Fruit fly (Drosophila melanogaster) whole organism, embryonic: ENCODE data around the gene CG14280.

ENCODE experiments used
- Aef1 ChIP-seq: fragments of 200-800 bp; sonication (Bioruptor generic); IDR thresholded peaks from 3 replicates; pipeline ENCODE4 v1.3.6; 2022; ENCODE audit warnings: missing biosample characterization, missing genetic modification characterization
- Awh ChIP-seq: fragments of 200-800 bp; sonication (Bioruptor generic); IDR thresholded peaks from 2 replicates; pipeline ENCODE4, ENCODE4 v1.3.6; 2022; ENCODE audit warnings: missing biosample characterization, missing genetic modification characterization
- CG10366 ChIP-seq: fragments of 200-800 bp; sonication (Bioruptor generic); IDR thresholded peaks from 2 replicates; pipeline ENCODE4 v1.3.6; 2022; ENCODE audit warnings: missing biosample characterization, missing genetic modification characterization
- CG10959 ChIP-seq: fragments of 200-800 bp; sonication (Bioruptor generic); IDR thresholded peaks from 2 replicates; pipeline ENCODE4 v1.3.6; 2022; ENCODE audit warnings: missing biosample characterization, missing genetic modification characterization
- CG11085 ChIP-seq: fragments of 200-800 bp; sonication (Bioruptor generic); IDR thresholded peaks from 2 replicates; pipeline ENCODE4 v1.3.6; 2022; ENCODE audit warnings: missing biosample characterization, missing genetic modification characterization
- CG11504 ChIP-seq: fragments of 200-800 bp; sonication (Bioruptor generic); optimal IDR thresholded peaks from 3 replicates; lab custom pipeline; 2019; ENCODE audit warnings: missing biosample characterization, mild to moderate bottlenecking, missing genetic modification characterization, moderate library complexity
- CG11695 ChIP-seq: fragments of 200-800 bp; sonication (Bioruptor generic); IDR thresholded peaks from 3 replicates; pipeline ENCODE4 v1.3.6; 2022; ENCODE audit warnings: missing biosample characterization, missing genetic modification characterization
- CG11723 ChIP-seq: fragments of 200-800 bp; sonication (Bioruptor generic); optimal IDR thresholded peaks from 2 replicates; lab custom pipeline; 2017; ENCODE audit warnings: missing biosample characterization, mild to moderate bottlenecking, missing genetic modification characterization
- CG12391 ChIP-seq: fragments of 200-800 bp; sonication (Bioruptor generic); optimal IDR thresholded peaks from 3 replicates; lab custom pipeline; 2018; ENCODE audit warnings: missing biosample characterization, mild to moderate bottlenecking, missing genetic modification characterization, moderate library complexity
- CG14710 ChIP-seq: fragments of 200-800 bp; sonication (Bioruptor generic); optimal IDR thresholded peaks from 3 replicates; lab custom pipeline; 2019; ENCODE audit warnings: missing biosample characterization, mild to moderate bottlenecking, missing genetic modification characterization, moderate library complexity
- CG1529 ChIP-seq: fragments of 200-800 bp; sonication (Bioruptor generic); optimal IDR thresholded peaks from 3 replicates; lab custom pipeline; 2018; ENCODE audit warnings: missing biosample characterization, missing genetic modification characterization
- CG16779 ChIP-seq: fragments of 200-800 bp; sonication (Bioruptor generic); IDR thresholded peaks from 2 replicates; pipeline ENCODE4 v1.3.6; 2022; ENCODE audit warnings: missing biosample characterization, missing genetic modification characterization
- CG17361 ChIP-seq: fragments of 200-800 bp; sonication (Bioruptor generic); IDR thresholded peaks from 3 replicates; pipeline ENCODE4 v1.3.6; 2022; ENCODE audit warnings: missing biosample characterization, missing genetic modification characterization
- CG18262 ChIP-seq: fragments of 200-800 bp; optimal IDR thresholded peaks from 3 replicates; lab custom pipeline; 2019; ENCODE audit warnings: missing biosample characterization, mild to moderate bottlenecking, missing genetic modification characterization, moderate library complexity
- CG2129 ChIP-seq: fragments of 200-800 bp; sonication (Bioruptor generic); IDR thresholded peaks from 2 replicates; pipeline ENCODE4 v1.3.6; 2022; ENCODE audit warnings: missing biosample characterization, missing genetic modification characterization; ENCODE audit not compliant: partially characterized antibody
- CG3726 ChIP-seq: fragments of 200-800 bp; sonication (Bioruptor generic); IDR thresholded peaks from 3 replicates; pipeline ENCODE4, ENCODE4 v1.3.6; 2022; ENCODE audit warnings: missing biosample characterization, missing genetic modification characterization
- CG4730 ChIP-seq: fragments of 200-800 bp; sonication (Bioruptor generic); IDR thresholded peaks from 2 replicates; pipeline ENCODE4 v1.3.6; 2022; ENCODE audit warnings: missing biosample characterization, missing genetic modification characterization
- CG6689 ChIP-seq: fragments of 200-800 bp; sonication (Bioruptor generic); IDR thresholded peaks from 2 replicates; pipeline ENCODE4 v1.3.6; 2022; ENCODE audit warnings: missing biosample characterization, missing genetic modification characterization
- CG7556 ChIP-seq: fragments of 200-800 bp; sonication (Bioruptor generic); optimal IDR thresholded peaks from 2 replicates; lab custom pipeline; 2017; ENCODE audit warnings: missing biosample characterization, mild to moderate bottlenecking, missing genetic modification characterization
- CG7928 ChIP-seq: fragments of 200-800 bp; sonication (Bioruptor generic); optimal IDR thresholded peaks from 2 replicates; lab custom pipeline; 2017; ENCODE audit warnings: missing biosample characterization, mild to moderate bottlenecking, missing genetic modification characterization
- CG8944 ChIP-seq: fragments of 200-800 bp; sonication (Bioruptor generic); optimal IDR thresholded peaks from 3 replicates; lab custom pipeline; 2016; ENCODE audit warnings: missing biosample characterization, missing genetic modification characterization
- CG9727 ChIP-seq: fragments of 200-800 bp; sonication (Bioruptor generic); optimal IDR thresholded peaks from 3 replicates; lab custom pipeline; 2017; ENCODE audit warnings: missing biosample characterization, mild to moderate bottlenecking, missing genetic modification characterization
- CG9932 ChIP-seq: fragments of 200-800 bp; sonication (Bioruptor generic); IDR thresholded peaks from 2 replicates; pipeline ENCODE4 v1.3.6; 2022; ENCODE audit warnings: missing biosample characterization, missing genetic modification characterization
- CTCF ChIP-seq: fragments of 200-800 bp; sonication (Bioruptor generic); optimal IDR thresholded peaks from 2 replicates; lab custom pipeline; 2017; ENCODE audit warnings: missing biosample characterization, mild to moderate bottlenecking, missing genetic modification characterization, moderate library complexity
- D ChIP-seq, 2 experiments: fragments of 200-800 bp in 1 of 2; fragments of >200 bp in 1 of 2; sonication (Bioruptor generic) in 1 of 2; optimal IDR thresholded peaks; 2 replicates in 1 of 2; 3 replicates in 1 of 2; lab custom pipeline; 2017; ENCODE audit warnings: mild to moderate bottlenecking in 1 of 2, missing biosample characterization in 1 of 2, missing genetic modification characterization in 1 of 2, missing genetic modification reagents in 1 of 2
- Dad ChIP-seq: fragments of 200-800 bp; sonication (Bioruptor generic); optimal IDR thresholded peaks from 3 replicates; lab custom pipeline; 2016; ENCODE audit warnings: missing biosample characterization, missing genetic modification characterization
- Drgx ChIP-seq: fragments of 200-800 bp; sonication (Bioruptor generic); IDR thresholded peaks from 2 replicates; pipeline ENCODE4 v1.3.6; 2022; ENCODE audit warnings: missing biosample characterization, missing genetic modification characterization
- E2f2 ChIP-seq: fragments of 200-800 bp; sonication (Bioruptor generic); IDR thresholded peaks from 2 replicates; pipeline ENCODE4 v1.3.6; 2022; ENCODE audit warnings: missing biosample characterization, missing genetic modification characterization
- Ets65A ChIP-seq: fragments of 200-800 bp; sonication (Bioruptor generic); peaks from one replicate; lab custom pipeline; 2016; ENCODE audit warnings: missing biosample characterization, missing genetic modification characterization
- Mad ChIP-seq: fragments of 200-800 bp; sonication (Bioruptor generic); optimal IDR thresholded peaks from 2 replicates; lab custom pipeline; 2016; ENCODE audit warnings: missing biosample characterization, missing genetic modification characterization
- Oli ChIP-seq: fragments of 200-800 bp; sonication (Bioruptor generic); optimal IDR thresholded peaks from 2 replicates; lab custom pipeline; 2018; ENCODE audit warnings: missing biosample characterization, mild to moderate bottlenecking, missing genetic modification characterization, moderate library complexity
- Ptx1 ChIP-seq: fragments of 200-800 bp; sonication (Bioruptor generic); IDR thresholded peaks from 2 replicates; pipeline ENCODE4 v1.3.6; 2022; ENCODE audit warnings: missing biosample characterization, missing genetic modification characterization
- Sox102F ChIP-seq: fragments of 200-800 bp; sonication (Bioruptor generic); optimal IDR thresholded peaks from 2 replicates; lab custom pipeline; 2018; ENCODE audit warnings: missing biosample characterization, mild to moderate bottlenecking, missing genetic modification characterization, moderate library complexity
- Sry-β ChIP-seq: fragments of 200-800 bp; sonication (Bioruptor generic); optimal IDR thresholded peaks from 2 replicates; lab custom pipeline; 2018; ENCODE audit warnings: missing biosample characterization, mild to moderate bottlenecking, missing genetic modification characterization, moderate library complexity
- br ChIP-seq: fragments of >200 bp; optimal IDR thresholded peaks from 2 replicates; lab custom pipeline; 2017
- croc ChIP-seq: fragments of 200-800 bp; sonication (Bioruptor generic); conservative IDR thresholded peaks from 3 replicates; pipeline ENCODE4 v1.3.6; 2022; ENCODE audit warnings: missing biosample characterization, missing genetic modification characterization
- dmrt11E ChIP-seq: fragments of 200-800 bp; sonication (Bioruptor generic); optimal IDR thresholded peaks from 3 replicates; lab custom pipeline; 2018; ENCODE audit warnings: missing biosample characterization, mild to moderate bottlenecking, missing genetic modification characterization, moderate library complexity
- gem ChIP-seq: fragments of 200-800 bp; sonication (Bioruptor generic); optimal IDR thresholded peaks from 2 replicates; lab custom pipeline; 2019; ENCODE audit warnings: missing biosample characterization, mild to moderate bottlenecking, missing genetic modification characterization, moderate library complexity
- jigr1 ChIP-seq: fragments of 200-800 bp; sonication (Bioruptor generic); IDR thresholded peaks from 3 replicates; pipeline ENCODE4 v1.3.6; 2022; ENCODE audit warnings: missing biosample characterization, missing genetic modification characterization
- row ChIP-seq: fragments of 200-800 bp; sonication (Bioruptor generic); IDR thresholded peaks from 3 replicates; pipeline ENCODE4 v1.3.6; 2022; ENCODE audit warnings: missing biosample characterization, missing genetic modification characterization
- sens ChIP-seq: fragments of 200-800 bp; sonication (Bioruptor generic); peaks from one replicate; lab custom pipeline; 2016; ENCODE audit warnings: missing biosample characterization, missing genetic modification characterization
- sisA ChIP-seq: fragments of 200-800 bp; sonication (Bioruptor generic); IDR thresholded peaks from 2 replicates; pipeline ENCODE4 v1.3.6; 2022; ENCODE audit warnings: missing biosample characterization, missing genetic modification characterization
- sr ChIP-seq: fragments of 200-800 bp; sonication (Bioruptor generic); IDR thresholded peaks from 3 replicates; pipeline ENCODE4 v1.3.6; 2022; ENCODE audit warnings: missing biosample characterization, missing genetic modification characterization
- tio ChIP-seq: fragments of 200-800 bp; sonication (Bioruptor generic); optimal IDR thresholded peaks from 2 replicates; lab custom pipeline; 2017; ENCODE audit warnings: missing biosample characterization, missing genetic modification characterization, inconsistent platforms
- tll ChIP-seq, 2 experiments: fragments of 200-800 bp in 1 of 2; fragments of >200 bp in 1 of 2; sonication (Bioruptor generic) in 1 of 2; optimal IDR thresholded peaks; 2 replicates each; lab custom pipeline; 2017 to 2019; ENCODE audit warnings: missing biosample characterization in 2 of 2, missing genetic modification characterization in 2 of 2, mild to moderate bottlenecking in 1 of 2, moderate library complexity in 1 of 2
- ttk ChIP-seq: fragments of 200-800 bp; sonication (Bioruptor generic); IDR thresholded peaks from 2 replicates; pipeline ENCODE4 v2.1.2; 2022; ENCODE audit warnings: missing biosample characterization, missing genetic modification characterization
- unc-4 ChIP-seq: fragments of 200-800 bp; sonication (Bioruptor generic); IDR thresholded peaks from 2 replicates; pipeline ENCODE4 v1.3.6; 2022; ENCODE audit warnings: missing biosample characterization, missing genetic modification characterization; ENCODE audit not compliant: partially characterized antibody
- usp ChIP-seq: fragments of >200 bp; optimal IDR thresholded peaks from 2 replicates; lab custom pipeline; 2017; ENCODE audit warnings: missing biosample characterization, missing genetic modification characterization

CG14280 gene

DNA sequence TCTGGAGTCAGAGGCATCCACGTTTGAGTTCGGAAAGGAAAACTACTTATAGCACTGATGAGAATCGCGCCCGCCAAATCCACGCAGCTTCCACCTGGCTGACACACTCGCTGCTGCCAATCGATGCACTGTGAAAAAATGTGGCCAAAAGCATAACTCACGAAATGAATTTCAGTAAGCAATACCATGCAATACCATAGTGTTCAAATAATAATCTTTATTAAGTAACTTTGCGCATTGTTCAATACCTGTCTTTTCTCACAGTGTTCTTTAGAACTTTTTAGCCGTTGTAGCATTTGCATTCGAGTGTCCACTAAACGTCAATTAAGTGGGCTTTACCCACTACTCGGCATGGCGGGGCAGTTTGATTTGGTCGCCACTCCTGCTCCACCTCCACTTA lies 1.3 kb upstream of the CG14280 start (continued):
- TF ChIP-seq CG9932: 0 out of 2 replicates have a peak, but pooled peaks have one; percentile 5
- TF ChIP-seq CG8944 (GFP tag; lab: Kevin White, UChicago): no peak
- no peak for TF ChIP-seq CG11723 (GFP tag; lab: Kevin White, UChicago)
- peak; percentile 7 for TF ChIP-seq CG11504 (tag; lab: Kevin White, UChicago)
- 0 out of 2 replicates have a peak, but pooled peaks have one; percentile 24 for TF ChIP-seq sisA (GFP tag; lab: Robert Waterston, UW)
- no peak for TF ChIP-seq CG2129
- TF ChIP-seq Mad (GFP tag; lab: Kevin White, UChicago): no peak
- TF ChIP-seq dmrt11E (tag; lab: Kevin White, UChicago): no peak
- peak; percentile 4 for TF ChIP-seq Sox102F
- peak; percentile 7 for TF ChIP-seq sens (GFP tag; lab: Kevin White, UChicago)
- TF ChIP-seq gem (tag; lab: Kevin White, UChicago): peak; percentile 6
- TF ChIP-seq Awh (GFP tag; lab: Robert Waterston, UW): no peak
- 0 out of 3 replicates have a peak, but pooled peaks have one; percentile 21 for TF ChIP-seq row (GFP tag; lab: Robert Waterston, UW)
- no peak for TF ChIP-seq CG10959 (GFP tag; lab: Robert Waterston, UW)
- TF ChIP-seq CG10366: 0 out of 2 replicates have a peak, but pooled peaks have one; percentile 12
- TF ChIP-seq Ptx1 (GFP tag; lab: Robert Waterston, UW): 0 out of 2 replicates have a peak, but pooled peaks have one; percentile 10
- TF ChIP-seq br (lab: Kevin White, UChicago): no peak
- peak; percentile 44 for TF ChIP-seq Ets65A (GFP tag; lab: Kevin White, UChicago)
- TF ChIP-seq ttk: no peak
- TF ChIP-seq Dad (GFP tag; lab: Kevin White, UChicago): no peak
- TF ChIP-seq jigr1 (GFP tag; lab: Robert Waterston, UW): no peak
- no peak for TF ChIP-seq sr (GFP tag; lab: Robert Waterston, UW)
- peak; percentile 54; the same call in 1 of the 2 replicates for TF ChIP-seq Drgx (GFP tag; lab: Robert Waterston, UW)

DNA sequence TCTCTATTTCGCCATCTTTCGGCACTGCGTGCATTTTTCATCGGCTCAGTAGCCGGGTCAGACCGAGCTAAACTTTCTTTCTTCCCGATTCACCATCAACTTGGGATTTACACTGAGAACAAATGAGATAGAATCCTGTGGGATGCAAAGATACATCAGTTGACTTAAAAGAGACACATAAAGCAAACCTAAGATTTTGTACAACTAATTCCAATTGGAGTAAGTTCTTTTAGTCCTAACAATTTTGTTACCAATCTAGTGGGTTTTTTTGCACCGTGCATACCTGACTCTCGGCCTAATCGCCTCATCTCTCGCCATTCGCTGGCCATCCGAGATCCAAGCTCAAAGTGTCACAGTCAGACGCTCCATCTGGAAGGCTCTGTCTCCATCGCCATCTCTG lies 8.2 kb downstream of the CG14280 start:
- TF ChIP-seq Drgx (GFP tag; lab: Robert Waterston, UW): peak; percentile 42
- no peak for TF ChIP-seq tll (GFP tag; optimal IDR thresholded peaks at IDR 0.05; lab: Kevin White, UChicago)
- TF ChIP-seq CG16779 (GFP tag; lab: Robert Waterston, UW): no peak

DNA sequence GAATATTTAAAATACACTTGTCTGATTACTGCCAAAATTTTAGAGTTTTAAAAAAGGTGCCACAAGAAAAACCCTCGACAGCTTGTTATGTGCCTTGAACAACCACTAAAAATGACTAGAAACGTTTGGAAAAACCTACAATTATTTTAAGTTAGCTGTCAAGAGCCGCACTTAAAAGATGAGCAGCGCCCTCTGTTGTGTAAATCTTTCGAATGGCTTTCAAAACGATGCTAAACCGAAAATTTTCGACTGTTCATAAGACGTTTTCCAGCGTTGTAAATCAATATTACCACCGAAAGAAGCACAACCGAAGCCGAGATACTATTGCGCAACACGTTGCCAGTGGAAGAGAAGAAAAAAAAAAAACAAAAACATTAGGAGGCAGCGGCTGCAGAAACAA lies 14.5 kb downstream of the CG14280 start:
- TF ChIP-seq unc-4 (no peak), Ets65A (GFP tag; lab: Kevin White, UChicago) (peak; percentile 70), CTCF (GFP tag; lab: Kevin White, UChicago) (peak; percentile 75), Aef1 (GFP tag; lab: Robert Waterston, UW) (no peak), Sry-β (GFP tag; lab: Kevin White, UChicago) (no peak), CG12391 (tag; lab: Kevin White, UChicago) (no peak), CG7928 (GFP tag; lab: Kevin White, UChicago) (no peak), D (optimal IDR thresholded peaks at IDR 0.05; lab: Kevin White, UChicago) (no peak), D (GFP tag; optimal IDR thresholded peaks at IDR 0.05; lab: Kevin White, UChicago) (no peak), CG7556 (no peak), usp (GFP tag; lab: Kevin White, UChicago) (no peak), croc (GFP tag; lab: Robert Waterston, UW) (no peak), CG11085 (GFP tag; lab: Robert Waterston, UW) (no peak), CG11695 (GFP tag; lab: Robert Waterston, UW) (no peak)
- TF ChIP-seq, all 482 proteins: peak for 2

DNA sequence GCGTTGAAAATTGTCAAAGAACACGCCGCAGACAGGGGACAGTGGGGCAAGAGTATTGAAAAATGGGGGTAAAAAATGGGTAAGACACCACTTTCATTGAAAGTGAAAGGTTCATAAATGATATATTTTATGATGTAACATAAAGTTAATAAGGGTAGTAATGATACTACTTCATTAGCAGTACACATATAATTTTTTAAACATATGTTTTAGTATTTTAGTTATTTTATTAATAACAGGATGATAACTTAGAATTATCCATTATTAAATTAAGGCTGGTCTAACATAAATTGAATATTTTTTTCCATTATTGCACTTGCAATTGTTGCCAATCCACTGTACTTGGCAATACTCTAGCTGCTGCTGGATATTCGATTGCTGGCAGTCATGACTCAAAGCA lies 17.5 kb downstream of the CG14280 start:
- TF ChIP-seq CG1529 (GFP tag; lab: Kevin White, UChicago) (peak; percentile 36), CG14710 (peak; percentile 40), dmrt11E (tag; lab: Kevin White, UChicago) (peak; percentile 68), CG18262 (peak; percentile 69), gem (tag; lab: Kevin White, UChicago) (peak; percentile 57), CG3726 (GFP tag; lab: Robert Waterston, UW) (0 out of 3 replicates have a peak, but pooled peaks have one; percentile 33), tio (GFP tag; lab: Kevin White, UChicago) (peak; percentile 10), CG9727 (GFP tag; lab: Kevin White, UChicago) (peak; percentile 50), CG4730 (GFP tag; lab: Robert Waterston, UW) (no peak), E2f2 (GFP tag; lab: Robert Waterston, UW) (no peak), Oli (tag; lab: Kevin White, UChicago) (peak; percentile 49), CG17361 (GFP tag; lab: Robert Waterston, UW) (peak; percentile 56; the same call in 2 of the 3 replicates), CG6689 (GFP tag; lab: Robert Waterston, UW) (peak; percentile 18; the same call in 1 of the 2 replicates), CG12391 (tag; lab: Kevin White, UChicago) (peak; percentile 29)
